Fruit fly (Drosophila melanogaster) whole organism, adult: Measurements from ENCODE around the gene dj.

Source experiments
- CG11617 ChIP-seq: fragments of 200-800 bp; sonication (Bioruptor generic); optimal IDR thresholded peaks from 2 replicates; lab custom pipeline; 2017; ENCODE audit warnings: mild to moderate bottlenecking, missing biosample characterization, missing genetic modification reagents, missing genetic modification characterization
- CG14711 ChIP-seq: fragments of 200-800 bp; sonication (Bioruptor generic); optimal IDR thresholded peaks from 2 replicates; lab custom pipeline; 2018; ENCODE audit warnings: missing biosample characterization, mild to moderate bottlenecking, missing genetic modification characterization, moderate library complexity
- CG5204 ChIP-seq: fragments of 200-800 bp; sonication (Bioruptor generic); optimal IDR thresholded peaks from 2 replicates; lab custom pipeline; 2016; ENCODE audit warnings: missing biosample characterization, missing genetic modification characterization
- Clk ChIP-seq: fragments of 200-800 bp; sonication (Bioruptor generic); optimal IDR thresholded peaks from 2 replicates; lab custom pipeline; 2017; ENCODE audit warnings: missing biosample characterization, missing genetic modification characterization
- Crg-1 ChIP-seq: fragments of 200-800 bp; sonication (Bioruptor generic); optimal IDR thresholded peaks from 2 replicates; lab custom pipeline; 2016; ENCODE audit warnings: missing biosample characterization, missing genetic modification characterization
- Hr96 ChIP-seq: fragments of 200-800 bp; sonication (Bioruptor generic); optimal IDR thresholded peaks from 2 replicates; lab custom pipeline; 2016; ENCODE audit warnings: missing biosample characterization, missing genetic modification characterization
- cic ChIP-seq: fragments of 200-800 bp; sonication (Bioruptor generic); optimal IDR thresholded peaks from 2 replicates; lab custom pipeline; 2017; ENCODE audit warnings: missing biosample characterization, mild to moderate bottlenecking, missing genetic modification characterization, moderate library complexity
- kay ChIP-seq: fragments of 200-800 bp; sonication (Bioruptor generic); peaks from one replicate; lab custom pipeline; 2016; ENCODE audit warnings: missing biosample characterization, missing genetic modification characterization, borderline replicate concordance
- ovo ChIP-seq: fragments of 200-800 bp; sonication (Bioruptor generic); optimal IDR thresholded peaks from 2 replicates; lab custom pipeline; 2016; ENCODE audit warnings: missing biosample characterization, missing genetic modification characterization
- pad ChIP-seq: fragments of 200-800 bp; sonication (Bioruptor generic); optimal IDR thresholded peaks from 3 replicates; lab custom pipeline; 2017; ENCODE audit warnings: missing biosample characterization, missing genetic modification characterization, mild to moderate bottlenecking, moderate library complexity, missing genetic modification reagents
- toe ChIP-seq: fragments of 200-800 bp; sonication (Bioruptor generic); optimal IDR thresholded peaks from 2 replicates; lab custom pipeline; 2016; ENCODE audit warnings: missing biosample characterization, missing genetic modification characterization

DNA sequence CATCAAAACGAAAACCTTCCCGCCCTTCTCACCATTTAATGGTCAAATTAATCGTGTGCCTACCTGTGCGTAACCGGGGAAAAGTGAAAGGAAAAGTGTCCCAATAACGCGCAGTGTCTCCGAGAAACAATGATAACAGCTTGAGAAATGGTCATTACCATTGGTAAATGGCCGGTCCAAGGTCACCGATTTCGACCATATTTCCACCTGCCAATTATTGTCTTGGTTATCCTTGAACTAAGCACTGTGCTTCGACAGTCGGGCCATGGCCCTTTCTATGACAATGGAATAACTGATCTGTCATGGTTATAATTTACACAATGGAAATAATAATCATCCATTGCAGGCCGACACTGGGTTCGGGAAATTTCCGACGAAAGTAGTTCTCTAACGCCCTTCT, 15.1 kb upstream of the dj start:
- TF ChIP-seq toe (GFP tag; lab: Kevin White, UChicago) (no peak), Crg-1 (GFP tag; lab: Kevin White, UChicago) (no peak), Hr96 (GFP tag; lab: Kevin White, UChicago) (no peak), Clk (GFP tag; lab: Kevin White, UChicago) (no peak), ovo (GFP tag; lab: Kevin White, UChicago) (no peak), CG11617 (no peak), CG14711 (no peak), kay (no peak), CG5204 (GFP tag; lab: Kevin White, UChicago) (no peak), pad (no peak), cic (no peak)
